Fruit fly (Drosophila melanogaster) whole organism, embryonic: ENCODE measurements around the gene Mtr3.
A peak's percentile ranks its signal among the peaks of the same experiment; 100 is the strongest.

Experiments
- CG10274 ChIP-seq: fragments of 200-800 bp; sonication (Bioruptor generic); optimal IDR thresholded peaks from 3 replicates; lab custom pipeline; 2017; ENCODE audit warnings: missing biosample characterization, mild to moderate bottlenecking, missing genetic modification characterization
- CG10979 ChIP-seq: fragments of 200-800 bp; sonication (Bioruptor generic); optimal IDR thresholded peaks from 2 replicates; lab custom pipeline; 2018; ENCODE audit warnings: missing biosample characterization, mild to moderate bottlenecking, missing genetic modification characterization, moderate library complexity
- CG12299 ChIP-seq: fragments of 200-800 bp; sonication (Bioruptor generic); optimal IDR thresholded peaks from 2 replicates; lab custom pipeline; 2018; ENCODE audit warnings: missing biosample characterization, mild to moderate bottlenecking, missing genetic modification characterization
- CG1529 ChIP-seq: fragments of 200-800 bp; sonication (Bioruptor generic); optimal IDR thresholded peaks from 3 replicates; lab custom pipeline; 2018; ENCODE audit warnings: missing biosample characterization, missing genetic modification characterization
- CG16813 ChIP-seq: fragments of 200-800 bp; sonication (Bioruptor generic); IDR thresholded peaks from 3 replicates; pipeline ENCODE4 v1.3.6; 2022; ENCODE audit warnings: missing biosample characterization, missing genetic modification characterization; ENCODE audit not compliant: partially characterized antibody
- CG17359 ChIP-seq: fragments of 200-800 bp; sonication (Bioruptor generic); optimal IDR thresholded peaks from 3 replicates; lab custom pipeline; 2018; ENCODE audit warnings: missing biosample characterization, mild to moderate bottlenecking, missing genetic modification characterization, moderate library complexity
- CG17568 ChIP-seq: fragments of 200-800 bp; sonication (Bioruptor generic); optimal IDR thresholded peaks from 2 replicates; lab custom pipeline; 2018; ENCODE audit warnings: missing biosample characterization, mild to moderate bottlenecking, missing genetic modification characterization, moderate library complexity
- CG18599 ChIP-seq: fragments of 200-800 bp; sonication (Bioruptor generic); optimal IDR thresholded peaks from 3 replicates; lab custom pipeline; 2017; ENCODE audit warnings: missing biosample characterization, missing genetic modification characterization, mild to moderate bottlenecking, moderate library complexity, missing genetic modification reagents
- CG2120 ChIP-seq: fragments of 200-800 bp; sonication (Bioruptor generic); optimal IDR thresholded peaks from 3 replicates; lab custom pipeline; 2016; ENCODE audit warnings: missing biosample characterization, missing genetic modification characterization
- CG2199 ChIP-seq: fragments of 200-800 bp; sonication (Bioruptor generic); IDR thresholded peaks from 3 replicates; pipeline ENCODE4 v1.3.6; 2022; ENCODE audit warnings: missing biosample characterization, missing genetic modification characterization
- CG32532 ChIP-seq: fragments of 200-800 bp; sonication (Bioruptor generic); IDR thresholded peaks from 2 replicates; pipeline ENCODE4 v1.3.6; 2022; ENCODE audit warnings: missing biosample characterization, missing genetic modification characterization
- CG33557 ChIP-seq: fragments of 200-800 bp; sonication (Bioruptor generic); optimal IDR thresholded peaks from 2 replicates; lab custom pipeline; 2019; ENCODE audit warnings: missing biosample characterization, mild to moderate bottlenecking, missing genetic modification characterization, moderate library complexity
- CG6254 ChIP-seq: fragments of 200-800 bp; sonication (Bioruptor generic); optimal IDR thresholded peaks from 3 replicates; lab custom pipeline; 2017; ENCODE audit warnings: mild to moderate bottlenecking, missing biosample characterization, missing genetic modification reagents, missing genetic modification characterization
- CG7372 ChIP-seq: fragments of 200-800 bp; sonication (Bioruptor generic); IDR thresholded peaks from 2 replicates; pipeline ENCODE4 v1.3.6; 2022; ENCODE audit warnings: missing biosample characterization, missing genetic modification characterization
- CoRest ChIP-seq: fragments of 200-800 bp; sonication (Bioruptor generic); optimal IDR thresholded peaks from 3 replicates; lab custom pipeline; 2018; ENCODE audit warnings: missing biosample characterization, mild to moderate bottlenecking, missing genetic modification characterization, moderate library complexity
- D19A ChIP-seq: fragments of 200-800 bp; optimal IDR thresholded peaks from 3 replicates; lab custom pipeline; 2019; ENCODE audit warnings: missing biosample characterization, mild to moderate bottlenecking, missing genetic modification characterization, moderate library complexity
- D19B ChIP-seq: fragments of 200-800 bp; sonication (Bioruptor generic); optimal IDR thresholded peaks from 2 replicates; lab custom pipeline; 2017; ENCODE audit warnings: missing biosample characterization, mild to moderate bottlenecking, missing genetic modification characterization
- Drgx ChIP-seq: fragments of 200-800 bp; sonication (Bioruptor generic); IDR thresholded peaks from 2 replicates; pipeline ENCODE4 v1.3.6; 2022; ENCODE audit warnings: missing biosample characterization, missing genetic modification characterization
- HLHmδ ChIP-seq: fragments of 200-800 bp; sonication (Bioruptor generic); optimal IDR thresholded peaks from 2 replicates; lab custom pipeline; 2018; ENCODE audit warnings: missing biosample characterization, mild to moderate bottlenecking, missing genetic modification characterization, moderate library complexity
- Lim3 ChIP-seq: fragments of 200-800 bp; sonication (Bioruptor generic); IDR thresholded peaks from 2 replicates; pipeline ENCODE4 v1.3.6; 2022; ENCODE audit warnings: missing biosample characterization, missing genetic modification characterization
- Med ChIP-seq: fragments of 200-800 bp; sonication (Bioruptor generic); peaks from one replicate; lab custom pipeline; 2016; ENCODE audit warnings: missing biosample characterization, missing genetic modification characterization, mild to moderate bottlenecking, inconsistent platforms, moderate library complexity
- Myb ChIP-seq: fragments of 200-800 bp; sonication (Bioruptor generic); optimal IDR thresholded peaks from 2 replicates; lab custom pipeline; 2016; ENCODE audit warnings: missing biosample characterization, missing genetic modification characterization
- Scr ChIP-seq: fragments of 200-800 bp; sonication (Bioruptor generic); IDR thresholded peaks from 2 replicates; pipeline ENCODE4 v1.3.6; 2022; ENCODE audit warnings: missing biosample characterization, missing genetic modification characterization; ENCODE audit not compliant: partially characterized antibody
- Xrp1 ChIP-seq: fragments of 200-800 bp; sonication (Bioruptor generic); IDR thresholded peaks from 2 replicates; pipeline ENCODE4 v1.3.6; 2022; ENCODE audit warnings: missing biosample characterization, missing genetic modification characterization
- ara ChIP-seq: fragments of 200-800 bp; sonication (Bioruptor generic); IDR thresholded peaks from 2 replicates; pipeline ENCODE4 v1.3.6; 2022; ENCODE audit warnings: missing biosample characterization, missing genetic modification characterization
- cad ChIP-seq: fragments of >200 bp; optimal IDR thresholded peaks from 2 replicates; lab custom pipeline; 2017; ENCODE audit warnings: missing biosample characterization, missing genetic modification characterization
- caup ChIP-seq: fragments of 200-800 bp; sonication (Bioruptor generic); optimal IDR thresholded peaks from 3 replicates; lab custom pipeline; 2017; ENCODE audit warnings: missing biosample characterization, mild to moderate bottlenecking, missing genetic modification characterization, moderate library complexity; ENCODE audit not compliant: severe bottlenecking
- chm ChIP-seq: fragments of 200-800 bp; sonication (Bioruptor generic); IDR thresholded peaks from 2 replicates; pipeline ENCODE4 v1.3.6; 2022; ENCODE audit warnings: missing biosample characterization, missing genetic modification characterization
- dimm ChIP-seq: fragments of 200-800 bp; sonication (Bioruptor generic); IDR thresholded peaks from 2 replicates; pipeline ENCODE4 v1.3.6; 2022; ENCODE audit warnings: missing biosample characterization, missing genetic modification characterization
- ems ChIP-seq: fragments of 200-800 bp; sonication (Bioruptor generic); optimal IDR thresholded peaks from 3 replicates; lab custom pipeline; 2016; ENCODE audit warnings: missing biosample characterization, missing genetic modification characterization
- ewg ChIP-seq: fragments of 200-800 bp; sonication (Bioruptor generic); optimal IDR thresholded peaks from 3 replicates; lab custom pipeline; 2017; ENCODE audit warnings: mild to moderate bottlenecking, missing biosample characterization, missing genetic modification reagents, missing genetic modification characterization
- exex ChIP-seq: fragments of 200-800 bp; sonication (Bioruptor generic); optimal IDR thresholded peaks from 4 replicates; lab custom pipeline; 2018; ENCODE audit warnings: missing biosample characterization, mild to moderate bottlenecking, missing genetic modification characterization, moderate library complexity
- ftz-f1 ChIP-seq: fragments of 200-800 bp; sonication (Bioruptor generic); optimal IDR thresholded peaks from 2 replicates; lab custom pipeline; 2016; ENCODE audit warnings: missing biosample characterization, missing genetic modification characterization
- grau ChIP-seq: fragments of 200-800 bp; optimal IDR thresholded peaks from 3 replicates; lab custom pipeline; 2019; ENCODE audit warnings: missing biosample characterization, mild to moderate bottlenecking, missing genetic modification characterization, moderate library complexity
- gsb ChIP-seq: fragments of 200-800 bp; sonication (Bioruptor generic); IDR thresholded peaks from 2 replicates; pipeline ENCODE4 v1.3.6; 2022; ENCODE audit warnings: missing biosample characterization, missing genetic modification characterization
- gt ChIP-seq: fragments of 200-800 bp; sonication (Bioruptor generic); IDR thresholded peaks from 2 replicates; pipeline ENCODE4 v1.3.6; 2022; ENCODE audit warnings: missing biosample characterization, missing genetic modification characterization
- hbn ChIP-seq: fragments of 200-800 bp; sonication (Bioruptor generic); IDR thresholded peaks from 2 replicates; pipeline ENCODE4 v1.3.6; 2022; ENCODE audit warnings: missing biosample characterization, missing genetic modification characterization; ENCODE audit not compliant: partially characterized antibody
- insv ChIP-seq, 2 experiments: fragments of 200-800 bp; sonication (Bioruptor generic); optimal IDR thresholded peaks; 3 replicates each; lab custom pipeline; 2016 to 2018; ENCODE audit warnings: missing biosample characterization in 2 of 2, missing genetic modification characterization in 2 of 2
- inv ChIP-seq: fragments of 200-800 bp; sonication (Bioruptor generic); IDR thresholded peaks from 2 replicates; pipeline ENCODE4 v1.3.6; 2022; ENCODE audit warnings: missing biosample characterization, missing genetic modification characterization; ENCODE audit not compliant: partially characterized antibody
- jigr1 ChIP-seq: fragments of 200-800 bp; sonication (Bioruptor generic); IDR thresholded peaks from 3 replicates; pipeline ENCODE4 v1.3.6; 2022; ENCODE audit warnings: missing biosample characterization, missing genetic modification characterization
- nom ChIP-seq: fragments of 200-800 bp; sonication (Bioruptor generic); optimal IDR thresholded peaks from 2 replicates; lab custom pipeline; 2017; ENCODE audit warnings: missing biosample characterization, missing genetic modification characterization, mild to moderate bottlenecking, moderate library complexity, missing genetic modification reagents
- oc ChIP-seq: fragments of 200-800 bp; sonication (Bioruptor generic); optimal IDR thresholded peaks from 2 replicates; lab custom pipeline; 2018; ENCODE audit warnings: missing biosample characterization, mild to moderate bottlenecking, missing genetic modification characterization, moderate library complexity
- sc ChIP-seq, 3 experiments: fragments of >200 bp in 2 of 3; fragments of 200-800 bp in 1 of 3; sonication (Bioruptor generic) in 1 of 3; optimal IDR thresholded peaks; 2 replicates in 2 of 3; 3 replicates in 1 of 3; lab custom pipeline; 2017; ENCODE audit warnings: mild to moderate bottlenecking in 1 of 3, missing biosample characterization in 1 of 3, missing genetic modification characterization in 1 of 3, missing genetic modification reagents in 1 of 3
- tll ChIP-seq, 2 experiments: fragments of 200-800 bp in 1 of 2; fragments of >200 bp in 1 of 2; sonication (Bioruptor generic) in 1 of 2; optimal IDR thresholded peaks; 2 replicates each; lab custom pipeline; 2017 to 2019; ENCODE audit warnings: missing biosample characterization in 2 of 2, missing genetic modification characterization in 2 of 2, mild to moderate bottlenecking in 1 of 2, moderate library complexity in 1 of 2
- tx ChIP-seq: fragments of 200-800 bp; sonication (Bioruptor generic); optimal IDR thresholded peaks from 2 replicates; lab custom pipeline; 2016; ENCODE audit warnings: missing biosample characterization, missing genetic modification characterization
- zen ChIP-seq: fragments of 200-800 bp; sonication (Bioruptor generic); optimal IDR thresholded peaks from 3 replicates; lab custom pipeline; 2018; ENCODE audit warnings: missing biosample characterization, mild to moderate bottlenecking, missing genetic modification characterization, moderate library complexity
- zen2 ChIP-seq: fragments of 200-800 bp; sonication (Bioruptor generic); IDR thresholded peaks from 3 replicates; pipeline ENCODE4 v1.3.6; 2022; ENCODE audit warnings: missing biosample characterization, missing genetic modification characterization; ENCODE audit not compliant: partially characterized antibody

Gene Mtr3

DNA sequence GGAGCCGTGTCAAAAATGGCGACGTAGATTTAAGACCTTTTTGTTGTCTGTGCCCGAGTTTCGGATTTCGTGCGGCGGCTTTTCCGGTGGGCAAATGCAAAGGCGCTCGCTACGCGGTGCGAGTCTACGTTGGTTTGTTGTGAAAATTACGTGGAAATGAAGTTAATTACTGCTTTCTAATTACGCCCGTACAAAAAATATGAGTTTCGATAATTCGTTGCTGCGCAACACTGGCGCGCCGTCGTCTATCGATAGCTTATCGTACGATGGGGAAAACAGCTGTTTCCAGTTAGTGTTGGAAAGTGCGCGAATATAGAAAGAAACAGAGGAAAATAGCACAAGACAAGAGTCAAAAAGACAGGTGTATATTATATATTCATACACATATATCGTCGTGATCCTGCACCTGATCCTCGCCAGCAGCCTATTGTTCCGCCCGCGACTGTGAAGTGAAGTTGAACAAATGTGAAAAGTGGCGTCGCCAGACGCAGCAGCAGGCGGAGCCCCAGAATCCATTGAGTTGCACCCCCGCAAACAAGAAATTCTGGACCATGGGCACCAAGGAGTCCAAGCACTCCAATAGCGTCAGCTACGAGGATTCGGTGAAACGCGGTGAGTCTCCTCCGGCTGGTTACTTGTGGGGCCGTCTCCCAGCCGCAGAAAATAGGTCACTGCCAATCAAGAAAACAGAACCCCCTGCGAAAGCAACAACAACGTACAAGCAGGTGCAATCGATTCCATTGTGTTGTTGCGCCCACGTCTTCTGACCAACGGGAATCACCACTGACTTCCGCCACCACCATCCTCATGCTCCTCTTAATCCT, 42.5 kb downstream of the Mtr3 start, which contains the start of the genes Rab8 and Usp32 (continued):
- peak in 1 of 2 experiments; percentile 82 for TF ChIP-seq tll (GFP tag; optimal IDR thresholded peaks at IDR 0.05; lab: Kevin White, UChicago)
- peak; percentile 40 for TF ChIP-seq CG10979 (tag; lab: Kevin White, UChicago)
- peak; percentile 96 for TF ChIP-seq Med (GFP tag; lab: Kevin White, UChicago)
- TF ChIP-seq CG12299 (tag; lab: Kevin White, UChicago), result peak; percentile 37
- peak; percentile 70; the same call in 1 of the 3 replicates for TF ChIP-seq zen2
- TF ChIP-seq CG1529, result no peak
- TF ChIP-seq hbn (GFP tag; lab: Robert Waterston, UW), result peak; percentile 71
- no peak; the same call in 1 of the 2 replicates for TF ChIP-seq gt (GFP tag; lab: Robert Waterston, UW)
- peak; percentile 32 for TF ChIP-seq CG17359 (tag; lab: Kevin White, UChicago)
- no peak for TF ChIP-seq CG7372 (GFP tag; lab: Robert Waterston, UW)
- TF ChIP-seq CG16813, result peak; percentile 85
- peak in 1 of 2 experiments; percentile 63 for TF ChIP-seq insv (GFP tag; optimal IDR thresholded peaks at IDR 0.05; lab: Kevin White, UChicago)
- TF ChIP-seq ems (GFP tag; lab: Kevin White, UChicago), result peak; percentile 72
- TF ChIP-seq CoRest (tag; lab: Kevin White, UChicago), result no peak
- no peak for TF ChIP-seq CG10274 (GFP tag; lab: Kevin White, UChicago)
- TF ChIP-seq tx (GFP tag; lab: Kevin White, UChicago), result peak; percentile 56
- no peak for TF ChIP-seq ewg (GFP tag; lab: Kevin White, UChicago)
- no peak for TF ChIP-seq CG17568 (GFP tag; lab: Kevin White, UChicago)
- peak; percentile 88 for TF ChIP-seq Scr (GFP tag; lab: Robert Waterston, UW)
- TF ChIP-seq inv (GFP tag; lab: Robert Waterston, UW), result peak; percentile 83
- no peak for TF ChIP-seq Lim3 (GFP tag; lab: Robert Waterston, UW)
- TF ChIP-seq ara, result peak; percentile 36; the same call in 1 of the 2 replicates
- peak; percentile 81 for TF ChIP-seq caup (GFP tag; lab: Kevin White, UChicago)
- no peak for TF ChIP-seq jigr1 (GFP tag; lab: Robert Waterston, UW)
- TF ChIP-seq Xrp1 (GFP tag; lab: Robert Waterston, UW), result peak; percentile 60

DNA sequence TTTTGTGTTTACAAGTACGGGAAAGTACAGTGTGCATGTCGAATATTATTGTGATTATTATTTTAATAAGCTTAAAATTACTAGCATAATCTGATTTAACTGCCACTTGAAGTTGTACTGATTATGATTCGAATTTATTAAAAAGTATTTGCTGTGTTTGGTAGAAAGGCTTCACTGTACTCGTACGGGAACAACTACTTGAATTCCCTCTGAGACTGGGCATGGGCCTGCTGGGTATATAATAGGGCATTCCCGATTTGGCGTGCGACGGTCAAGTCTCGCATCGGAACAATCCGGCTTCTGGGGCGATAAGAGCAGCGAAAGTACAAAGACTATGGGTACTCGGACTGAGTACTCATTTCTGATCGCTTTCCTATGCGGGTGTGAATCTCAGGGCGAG, 43.8 kb downstream of the Mtr3 start:
- TF ChIP-seq CG6254 (GFP tag; lab: Kevin White, UChicago), result no peak
- TF ChIP-seq D19A (tag; lab: Kevin White, UChicago), result no peak
- no peak for TF ChIP-seq oc (tag; lab: Kevin White, UChicago)
- peak; percentile 63 for TF ChIP-seq nom (GFP tag; lab: Kevin White, UChicago)
- TF ChIP-seq Drgx (GFP tag; lab: Robert Waterston, UW), result peak; percentile 14; the same call in 1 of the 2 replicates
- TF ChIP-seq ftz-f1, result no peak
- no peak for TF ChIP-seq zen (tag; lab: Kevin White, UChicago)
- TF ChIP-seq cad (GFP tag; lab: Kevin White, UChicago), result no peak
- no peak for TF ChIP-seq HLHmδ (GFP tag; lab: Kevin White, UChicago)
- no peak for TF ChIP-seq Myb (GFP tag; lab: Kevin White, UChicago)
- TF ChIP-seq CG18599, result peak; percentile 25
- no peak for TF ChIP-seq gsb (GFP tag; lab: Robert Waterston, UW)
- no peak for TF ChIP-seq dimm (GFP tag; lab: Robert Waterston, UW)
- TF ChIP-seq CG32532 (GFP tag; lab: Robert Waterston, UW), result 0 out of 2 replicates have a peak, but pooled peaks have one; percentile 14
- no peak for TF ChIP-seq sc (optimal IDR thresholded peaks at IDR 0.05; lab: Kevin White, UChicago)
- no peak for TF ChIP-seq sc (GFP tag; optimal IDR thresholded peaks at IDR 0.05; lab: Kevin White, UChicago)
- peak; percentile 25 for TF ChIP-seq D19B (GFP tag; lab: Kevin White, UChicago)
- no peak for TF ChIP-seq chm
- no peak for TF ChIP-seq CG33557 (GFP tag; lab: Kevin White, UChicago)
- TF ChIP-seq grau, result peak; percentile 67
- peak; percentile 68 for TF ChIP-seq Med (GFP tag; lab: Kevin White, UChicago)
- TF ChIP-seq CG2120 (GFP tag; lab: Kevin White, UChicago), result peak; percentile 48
- TF ChIP-seq exex, result peak; percentile 10
- TF ChIP-seq CG2199, result 0 out of 3 replicates have a peak, but pooled peaks have one; percentile 8
